Worm (Caenorhabditis elegans) whole organism, L2 larva: ENCODE data around the gene Y50D4C.5.

Source experiments
- C34F6.9 ChIP-seq: fragments of 150-350 bp; optimal IDR thresholded peaks from 2 replicates; lab custom pipeline; 2014; ENCODE audit warnings: missing biosample characterization, missing genetic modification characterization
- F13H6.1 ChIP-seq: sonication (generic microtip); optimal IDR thresholded peaks from 2 replicates; lab custom pipeline; 2016; ENCODE audit warnings: missing genetic modification characterization, missing compliant biosample characterization
- R02D3.7 ChIP-seq: fragments of 150-350 bp; optimal IDR thresholded peaks from 2 replicates; lab custom pipeline; 2014; ENCODE audit warnings: missing biosample characterization, missing genetic modification characterization
- Y55F3AM.14 ChIP-seq: fragments of 200-800 bp; sonication (Bioruptor generic); optimal IDR thresholded peaks from 2 replicates; lab custom pipeline; 2018; ENCODE audit warnings: mild to moderate bottlenecking, missing genetic modification characterization, missing compliant biosample characterization
- ZK546.5 ChIP-seq: sonication (generic microtip); optimal IDR thresholded peaks from 2 replicates; lab custom pipeline; 2017; ENCODE audit warnings: missing biosample characterization, missing genetic modification characterization
- alr-1 ChIP-seq: fragments of 150-350 bp; optimal IDR thresholded peaks from 2 replicates; lab custom pipeline; 2014; ENCODE audit warnings: missing biosample characterization, missing genetic modification characterization
- aly-2 ChIP-seq: fragments of 150-350 bp; optimal IDR thresholded peaks from 2 replicates; lab custom pipeline; 2014; ENCODE audit warnings: missing biosample characterization, missing genetic modification characterization
- ama-1 ChIP-seq: fragments of 150-350 bp; optimal IDR thresholded peaks from 2 replicates; lab custom pipeline; 2018; ENCODE audit warnings: inconsistent platforms
- blmp-1 ChIP-seq: sonication (generic microtip); optimal IDR thresholded peaks from 2 replicates; lab custom pipeline; 2017; ENCODE audit warnings: missing genetic modification characterization, mild to moderate bottlenecking, missing compliant biosample characterization, antibody characterized with exemption, moderate library complexity; ENCODE audit not compliant: insufficient read depth
- ceh-16 ChIP-seq: fragments of 150-350 bp; optimal IDR thresholded peaks from 2 replicates; lab custom pipeline; 2014; ENCODE audit warnings: missing biosample characterization, missing genetic modification characterization
- ceh-82 ChIP-seq: fragments of 150-350 bp; optimal IDR thresholded peaks from 2 replicates; lab custom pipeline; 2014; ENCODE audit warnings: missing biosample characterization, missing genetic modification characterization
- crh-2 ChIP-seq: sonication (generic microtip); optimal IDR thresholded peaks from 2 replicates; lab custom pipeline; 2017; ENCODE audit warnings: missing biosample characterization, missing genetic modification characterization
- dmd-4 ChIP-seq: sonication (generic microtip); optimal IDR thresholded peaks from 2 replicates; lab custom pipeline; 2017; ENCODE audit warnings: missing biosample characterization, missing genetic modification characterization
- egl-27 ChIP-seq: sonication (generic microtip); optimal IDR thresholded peaks from 3 replicates; lab custom pipeline; 2017; ENCODE audit warnings: missing biosample characterization, missing genetic modification reagents, missing genetic modification characterization
- elt-1 ChIP-seq: fragments of 150-350 bp; optimal IDR thresholded peaks from 2 replicates; lab custom pipeline; 2014; ENCODE audit warnings: missing biosample characterization, missing genetic modification characterization
- elt-3 ChIP-seq: sonication (generic microtip); optimal IDR thresholded peaks from 2 replicates; lab custom pipeline; 2017; ENCODE audit warnings: missing biosample characterization, missing genetic modification characterization
- fos-1 ChIP-seq: fragments of 150-350 bp; optimal IDR thresholded peaks from 2 replicates; lab custom pipeline; 2014; ENCODE audit warnings: missing biosample characterization, missing genetic modification characterization
- gmeb-1 ChIP-seq: fragments of 150-350 bp; optimal IDR thresholded peaks from 2 replicates; lab custom pipeline; 2014; ENCODE audit warnings: missing biosample characterization, missing genetic modification characterization
- lin-11 ChIP-seq: fragments of 150-350 bp; sonication (generic microtip); optimal IDR thresholded peaks from 2 replicates; lab custom pipeline; 2014; ENCODE audit warnings: missing biosample characterization, missing genetic modification characterization, inconsistent platforms, mixed read lengths
- lin-13 ChIP-seq: fragments of 150-350 bp; optimal IDR thresholded peaks from 2 replicates; lab custom pipeline; 2014; ENCODE audit warnings: missing biosample characterization, missing genetic modification reagents, missing genetic modification characterization
- lin-39 ChIP-seq: fragments of 150-350 bp; optimal IDR thresholded peaks from 2 replicates; lab custom pipeline; 2014; ENCODE audit warnings: missing biosample characterization, missing genetic modification reagents, missing genetic modification characterization
- lsy-2 ChIP-seq, 2 experiments: fragments of 150-350 bp in 1 of 2; sonication (generic microtip) in 1 of 2; optimal IDR thresholded peaks; 2 replicates each; lab custom pipeline; 2014 to 2017; ENCODE audit warnings: missing biosample characterization in 2 of 2, missing genetic modification characterization in 2 of 2
- mab-5 ChIP-seq: fragments of 150-350 bp; optimal IDR thresholded peaks from 2 replicates; lab custom pipeline; 2014; ENCODE audit warnings: missing biosample characterization, missing genetic modification characterization
- mbf-1 ChIP-seq: sonication (generic microtip); optimal IDR thresholded peaks from 2 replicates; lab custom pipeline; 2017; ENCODE audit warnings: missing biosample characterization, missing genetic modification characterization
- mdl-1 ChIP-seq, 2 experiments: fragments of 150-350 bp in 1 of 2; sonication (generic microtip) in 1 of 2; optimal IDR thresholded peaks; 2 replicates each; lab custom pipeline; 2017; ENCODE audit warnings: missing biosample characterization in 2 of 2, missing genetic modification characterization in 2 of 2
- nhr-10 ChIP-seq: sonication (generic microtip); optimal IDR thresholded peaks from 2 replicates; lab custom pipeline; 2017; ENCODE audit warnings: missing biosample characterization, missing genetic modification characterization
- nhr-11 ChIP-seq: fragments of 150-350 bp; optimal IDR thresholded peaks from 2 replicates; lab custom pipeline; 2014; ENCODE audit warnings: missing biosample characterization, missing genetic modification characterization
- nhr-12 ChIP-seq: fragments of 150-350 bp; optimal IDR thresholded peaks from 2 replicates; lab custom pipeline; 2014; ENCODE audit warnings: missing biosample characterization, missing genetic modification characterization
- nhr-129 ChIP-seq: fragments of 150-350 bp; optimal IDR thresholded peaks from 2 replicates; lab custom pipeline; 2014; ENCODE audit warnings: missing biosample characterization, missing genetic modification characterization
- nhr-21 ChIP-seq: fragments of 150-350 bp; optimal IDR thresholded peaks from 2 replicates; lab custom pipeline; 2014; ENCODE audit warnings: missing biosample characterization, missing genetic modification characterization
- nhr-23 ChIP-seq: fragments of 150-350 bp; optimal IDR thresholded peaks from 2 replicates; lab custom pipeline; 2014; ENCODE audit warnings: missing biosample characterization, missing genetic modification reagents, missing genetic modification characterization
- nhr-237 ChIP-seq: fragments of 150-350 bp; optimal IDR thresholded peaks from 2 replicates; lab custom pipeline; 2014; ENCODE audit warnings: missing biosample characterization, missing genetic modification characterization
- nhr-25 ChIP-seq: fragments of 150-350 bp; sonication (generic microtip); optimal IDR thresholded peaks from 3 replicates; lab custom pipeline; 2014; ENCODE audit warnings: missing biosample characterization, missing genetic modification characterization
- nhr-6 ChIP-seq: fragments of 150-350 bp; optimal IDR thresholded peaks from 2 replicates; lab custom pipeline; 2014; ENCODE audit warnings: missing biosample characterization, missing genetic modification characterization
- nhr-77 ChIP-seq: fragments of 150-350 bp; optimal IDR thresholded peaks from 2 replicates; lab custom pipeline; 2014; ENCODE audit warnings: missing biosample characterization, missing genetic modification characterization
- peb-1 ChIP-seq: fragments of 150-350 bp; optimal IDR thresholded peaks from 2 replicates; lab custom pipeline; 2014; ENCODE audit warnings: missing biosample characterization, missing genetic modification characterization
- sem-4 ChIP-seq: fragments of 150-350 bp; optimal IDR thresholded peaks from 2 replicates; lab custom pipeline; 2014; ENCODE audit warnings: missing biosample characterization, missing genetic modification reagents, missing genetic modification characterization
- skn-1 ChIP-seq: sonication (generic microtip); optimal IDR thresholded peaks from 2 replicates; lab custom pipeline; 2017; ENCODE audit warnings: missing biosample characterization, missing genetic modification characterization
- sma-3 ChIP-seq: sonication (generic microtip); optimal IDR thresholded peaks from 2 replicates; lab custom pipeline; 2016; ENCODE audit warnings: missing genetic modification reagents, missing genetic modification characterization, missing compliant biosample characterization
- sma-9 ChIP-seq, 2 experiments: fragments of 150-350 bp in 1 of 2; sonication (generic microtip) in 1 of 2; optimal IDR thresholded peaks; 2 replicates each; lab custom pipeline; 2014 to 2016; ENCODE audit warnings: missing genetic modification characterization in 2 of 2, mild to moderate bottlenecking in 1 of 2, missing biosample characterization in 1 of 2, missing compliant biosample characterization in 1 of 2, missing genetic modification reagents in 1 of 2, moderate library complexity in 1 of 2
- snpc-4 ChIP-seq: fragments of 150-350 bp; optimal IDR thresholded peaks from 2 replicates; lab custom pipeline; 2014; ENCODE audit warnings: missing biosample characterization, missing genetic modification characterization
- unc-39 ChIP-seq: fragments of 150-350 bp; optimal IDR thresholded peaks from 2 replicates; lab custom pipeline; 2014; ENCODE audit warnings: missing biosample characterization, missing genetic modification characterization
- unc-55 ChIP-seq: fragments of 150-350 bp; sonication (generic microtip); optimal IDR thresholded peaks from 3 replicates; lab custom pipeline; 2014; ENCODE audit warnings: missing biosample characterization, missing genetic modification reagents, missing genetic modification characterization
- unc-62 ChIP-seq: fragments of 150-350 bp; optimal IDR thresholded peaks from 2 replicates; lab custom pipeline; 2014; ENCODE audit warnings: missing biosample characterization, missing genetic modification reagents, missing genetic modification characterization
- zag-1 ChIP-seq: fragments of 150-350 bp; optimal IDR thresholded peaks from 2 replicates; lab custom pipeline; 2014; ENCODE audit warnings: missing biosample characterization, missing genetic modification characterization
- ztf-1 ChIP-seq: fragments of 200-800 bp; sonication (Bioruptor generic); conservative IDR thresholded peaks from 2 replicates; pipeline ENCODE4 v1.3.6; 2022; ENCODE audit warnings: missing genetic modification characterization, missing compliant biosample characterization
- ztf-11 ChIP-seq: sonication (generic microtip); optimal IDR thresholded peaks from 2 replicates; lab custom pipeline; 2017; ENCODE audit warnings: missing biosample characterization, missing genetic modification characterization
- ztf-4 ChIP-seq: fragments of 150-350 bp; optimal IDR thresholded peaks from 2 replicates; lab custom pipeline; 2014; ENCODE audit warnings: missing biosample characterization, missing genetic modification characterization

The Y50D4C.5 gene

DNA sequence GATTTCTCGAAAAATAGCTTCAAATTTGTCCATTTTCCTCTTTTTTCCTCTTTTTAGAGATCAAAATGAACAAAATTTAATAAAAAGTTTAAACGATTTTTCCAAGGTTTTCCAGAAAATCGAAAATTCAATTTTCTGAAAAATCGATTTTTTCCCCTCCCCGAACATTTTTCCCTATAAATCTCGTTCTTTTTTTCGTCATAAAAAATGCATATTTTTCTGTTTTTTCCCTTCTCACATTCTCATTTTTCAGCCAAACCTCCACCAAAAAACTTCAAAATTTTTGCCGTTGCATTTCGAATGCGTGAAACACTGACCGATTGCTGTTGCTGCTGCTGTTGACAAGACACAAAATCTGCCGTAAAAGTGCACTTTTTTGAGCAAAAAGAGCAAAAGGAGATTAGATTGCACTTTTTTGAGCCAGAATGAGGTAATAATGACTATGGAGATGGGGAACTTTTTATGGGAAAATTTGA lies 21.2 kb downstream of the Y50D4C.5 start, which contains the start of the genes Y50D4C.12 and unc-34:
Gene Y50D4C.12 (plus strand): TSS at position 301 of the 476 bp plus-strand sequence.
Gene unc-34 (plus strand): TSS at position 426 of the 476 bp plus-strand sequence.
- no peak for TF ChIP-seq ztf-4 (tag; lab: Kevin White, UChicago)
- TF ChIP-seq lin-39 = no peak
- TF ChIP-seq nhr-12 (tag; lab: Kevin White, UChicago) = no peak
- no peak for TF ChIP-seq unc-39 (tag; lab: Kevin White, UChicago)
- TF ChIP-seq ceh-16 = no peak
- TF ChIP-seq R02D3.7 = no peak
- TF ChIP-seq egl-27 (tag; lab: Kevin White, UChicago) = no peak
- no peak for TF ChIP-seq peb-1
- TF ChIP-seq C34F6.9 (tag; lab: Kevin White, UChicago) = no peak

DNA sequence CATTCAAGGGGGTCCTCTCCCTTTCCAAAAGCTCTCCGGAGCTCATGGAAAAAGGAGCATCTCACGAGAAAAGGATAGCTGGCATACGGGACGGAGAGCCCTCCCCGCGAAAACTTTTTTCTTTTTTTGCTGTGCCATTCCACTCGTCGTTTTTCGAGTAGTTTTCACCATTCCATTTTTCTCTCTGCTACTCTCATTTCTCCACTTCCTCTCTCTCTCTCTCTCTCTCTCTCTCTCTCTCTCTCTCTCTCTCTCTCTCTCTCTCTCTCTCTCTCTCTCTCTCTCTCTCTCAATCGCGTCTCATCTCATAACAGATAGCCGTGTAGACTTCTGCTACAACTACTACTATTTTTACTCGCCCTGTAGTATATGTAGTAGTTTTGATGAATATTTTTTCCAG lies 23.8 kb downstream of the Y50D4C.5 start:
- TF ChIP-seq aly-2 (tag; lab: Kevin White, UChicago) (no peak), R02D3.7 (no peak), ztf-1 (GFP tag; lab: Robert Waterston, UW) (no peak), nhr-129 (tag; lab: Kevin White, UChicago) (peak; percentile 59), egl-27 (tag; lab: Kevin White, UChicago) (peak; percentile 38), nhr-21 (tag; lab: Kevin White, UChicago) (peak; percentile 4), fos-1 (no peak), ama-1 (lab: Kevin White, UChicago) (no peak), ceh-16 (no peak), gmeb-1 (no peak), crh-2 (tag; lab: Kevin White, UChicago) (peak; percentile 54), alr-1 (tag; lab: Kevin White, UChicago) (no peak), lin-39 (no peak), sma-9 (GFP tag; optimal IDR thresholded peaks at IDR 0.05; lab: Kevin White, UChicago) (no peak), sma-9 (tag; optimal IDR thresholded peaks at IDR 0.05; lab: Kevin White, UChicago) (no peak), unc-55 (peak; percentile 26), lin-13 (peak; percentile 72), skn-1 (tag; lab: Kevin White, UChicago) (no peak), C34F6.9 (tag; lab: Kevin White, UChicago) (peak; percentile 62), sma-3 (GFP tag; lab: Kevin White, UChicago) (no peak), nhr-10 (no peak), lsy-2 (tag; optimal IDR thresholded peaks at IDR 0.05; lab: Kevin White, UChicago) (peak in 1 of 2 experiments; percentile 69), F13H6.1 (tag; lab: Kevin White, UChicago) (no peak), ceh-82 (tag; lab: Kevin White, UChicago) (no peak), ztf-4 (tag; lab: Kevin White, UChicago) (peak; percentile 35), zag-1 (tag; lab: Kevin White, UChicago) (no peak), unc-62 (GFP tag; lab: Kevin White, UChicago) (no peak), nhr-12 (tag; lab: Kevin White, UChicago) (no peak), mbf-1 (no peak), nhr-77 (no peak), nhr-11 (tag; lab: Kevin White, UChicago) (no peak), nhr-25 (tag; lab: Kevin White, UChicago) (peak; percentile 0), blmp-1 (tag; lab: Kevin White, UChicago) (no peak), ztf-11 (tag; lab: Kevin White, UChicago) (no peak), mab-5 (tag; lab: Kevin White, UChicago) (no peak), nhr-23 (tag; lab: Kevin White, UChicago) (no peak), lin-11 (tag; lab: Kevin White, UChicago) (no peak), nhr-6 (tag; lab: Kevin White, UChicago) (peak; percentile 57), unc-39 (tag; lab: Kevin White, UChicago) (no peak), Y55F3AM.14 (GFP tag; lab: Kevin White, UChicago) (no peak), elt-1 (tag; lab: Kevin White, UChicago) (no peak), mdl-1 (tag; optimal IDR thresholded peaks at IDR 0.05; lab: Kevin White, UChicago) (no peak), dmd-4 (tag; lab: Kevin White, UChicago) (no peak), elt-3 (tag; lab: Kevin White, UChicago) (no peak), sem-4 (peak; percentile 51), nhr-237 (no peak), ZK546.5 (tag; lab: Kevin White, UChicago) (no peak), peb-1 (no peak), snpc-4 (tag; lab: Kevin White, UChicago) (no peak)
